Worm (Caenorhabditis elegans) whole organism, midembryonic: ENCODE results near the gene cyp-33B1.

Experiments
- T22C8.4 ChIP-seq: fragments of 200-800 bp; sonication (Bioruptor generic); IDR thresholded peaks from 2 replicates; pipeline ENCODE4 v1.3.6; 2022; ENCODE audit warnings: missing genetic modification characterization, missing compliant biosample characterization
- cog-1 ChIP-seq: sonication (generic microtip); optimal IDR thresholded peaks from 2 replicates; lab custom pipeline; 2016; ENCODE audit warnings: missing genetic modification characterization, missing compliant biosample characterization
- ref-1 ChIP-seq: fragments of 200-800 bp; sonication (Bioruptor generic); conservative IDR thresholded peaks from 2 replicates; pipeline ENCODE4 v1.3.6; 2022; ENCODE audit warnings: missing genetic modification reagents, missing genetic modification characterization, missing compliant biosample characterization
- tab-1 ChIP-seq: fragments of 200-800 bp; sonication (Bioruptor generic); IDR thresholded peaks from 2 replicates; pipeline ENCODE4 v1.3.6; 2022; ENCODE audit warnings: missing genetic modification characterization, missing compliant biosample characterization
- ztf-23 ChIP-seq: fragments of 200-800 bp; sonication (Bioruptor generic); IDR thresholded peaks from 2 replicates; pipeline ENCODE4 v1.3.6; 2022; ENCODE audit warnings: missing genetic modification reagents, missing genetic modification characterization, missing compliant biosample characterization

- TF ChIP-seq ztf-23 (GFP tag; lab: Robert Waterston, UW) (no peak), ref-1 (GFP tag; lab: Robert Waterston, UW) (no peak), T22C8.4 (no peak), cog-1 (tag; lab: Kevin White, UChicago) (no peak), tab-1 (GFP tag; lab: Robert Waterston, UW) (no peak)
Measured at ce11 chrV:9030248-9030647, 10.9 kb upstream of the cyp-33B1 start, which contains the start of gene C25E10.5.
